Worm (Caenorhabditis elegans): ENCODE results near the gene C06A6.7.

C06A6.7 gene

DNA sequence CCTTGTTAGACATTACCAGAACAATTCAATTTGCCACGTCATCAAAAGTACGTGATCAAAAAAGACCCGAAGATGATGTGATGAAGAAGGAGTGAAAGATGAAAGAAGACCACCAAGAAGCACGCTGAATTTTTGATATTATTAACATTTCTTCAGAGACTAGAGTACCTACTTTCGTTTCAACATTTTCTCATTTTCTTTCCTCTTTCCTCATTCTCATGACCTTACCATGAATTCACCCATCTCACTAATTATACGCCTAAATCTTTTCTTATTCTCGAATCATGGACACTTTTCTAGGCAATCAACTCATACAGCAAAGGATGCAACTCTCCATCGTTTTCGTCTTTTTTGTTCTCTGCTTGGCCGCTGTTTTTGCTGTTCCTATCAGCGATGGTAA, 30.3 kb upstream of the C06A6.7 start, which contains the start of gene flp-10:
flp-10 (plus strand) TSS at position 301 of the 400 bp plus-strand sequence.
- TF ChIP-seq T26A5.8 (tag; optimal IDR thresholded peaks at IDR 0.05) (no peak), nfya-2 (GFP tag; IDR thresholded peaks at IDR 0.05) (no peak), Y95B8A.8 (GFP tag; IDR thresholded peaks at IDR 0.05) (no peak), ztf-18 (tag; optimal IDR thresholded peaks at IDR 0.05) (no peak), die-1 (tag; optimal IDR thresholded peaks at IDR 0.05) (no peak), lin-54 (GFP tag; optimal IDR thresholded peaks at IDR 0.05) (no peak), zim-3 (tag; optimal IDR thresholded peaks at IDR 0.05) (no peak), tbp1 (GFP tag; optimal IDR thresholded peaks at IDR 0.05) (no peak), chd-7 (tag; optimal IDR thresholded peaks at IDR 0.05) (no peak), repo-1 (tag; optimal IDR thresholded peaks at IDR 0.05) (no peak), nhr-27 (tag; optimal IDR thresholded peaks at IDR 0.05) (no peak), hsf-1 (GFP tag; IDR thresholded peaks at IDR 0.05) (no peak), F10E7.11 (tag; optimal IDR thresholded peaks at IDR 0.05) (no peak), B0336.3 (GFP tag; IDR thresholded peaks at IDR 0.05) (no peak), ztf-26 (tag; optimal IDR thresholded peaks at IDR 0.05) (no peak), ztf-28 (GFP tag; IDR thresholded peaks at IDR 0.05) (no peak)

DNA sequence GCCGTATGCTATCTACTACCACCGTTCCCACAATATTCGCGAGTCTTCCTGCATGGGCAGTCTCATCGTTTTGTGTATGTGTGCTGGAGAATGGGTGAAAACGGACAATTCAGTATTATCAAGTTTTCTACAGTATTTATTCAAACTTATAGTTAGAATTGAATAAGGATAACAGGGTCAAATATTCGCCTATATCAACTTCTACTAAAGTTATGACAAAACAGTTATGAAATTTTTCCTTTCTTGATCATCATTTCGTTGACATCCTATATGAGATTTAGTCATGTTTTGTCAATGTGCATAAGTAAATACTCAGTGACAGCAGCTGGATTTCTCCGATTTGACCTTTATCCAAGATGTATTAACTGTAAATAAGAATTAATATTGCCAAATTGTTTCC, 13.0 kb upstream of the C06A6.7 start:
- TF ChIP-seq nhr-80 (tag; optimal IDR thresholded peaks at IDR 0.05) = no peak
- TF ChIP-seq B0035.1 (tag; optimal IDR thresholded peaks at IDR 0.05) = no peak
- TF ChIP-seq hmg-20 (GFP tag; IDR thresholded peaks at IDR 0.05) = no peak
- TF ChIP-seq lin-54 (GFP tag; optimal IDR thresholded peaks at IDR 0.05) = no peak
- TF ChIP-seq cebp-1 (GFP tag; IDR thresholded peaks at IDR 0.05) = no peak
- no peak for TF ChIP-seq cebp-1 (tag; optimal IDR thresholded peaks at IDR 0.05)
- TF ChIP-seq ztf-26 (tag; optimal IDR thresholded peaks at IDR 0.05) = no peak
- no peak for TF ChIP-seq athp-1 (tag; optimal IDR thresholded peaks at IDR 0.05)
- no peak for TF ChIP-seq attf-5 (GFP tag; optimal IDR thresholded peaks at IDR 0.05)
- TF ChIP-seq ceh-79 (tag; optimal IDR thresholded peaks at IDR 0.05) = no peak
- no peak for TF ChIP-seq gei-17 (GFP tag; optimal IDR thresholded peaks at IDR 0.05)
- no peak for TF ChIP-seq mcd-1 (GFP tag; IDR thresholded peaks at IDR 0.05)
- no peak for TF ChIP-seq pbrm-1 (GFP tag; IDR thresholded peaks at IDR 0.05)
- TF ChIP-seq F52B5.7 (tag; optimal IDR thresholded peaks at IDR 0.05) = no peak
- TF ChIP-seq bed-2 (GFP tag; IDR thresholded peaks at IDR 0.05) = no peak
- TF ChIP-seq tbp1 (GFP tag; optimal IDR thresholded peaks at IDR 0.05) = no peak
- TF ChIP-seq mel-28 (tag; optimal IDR thresholded peaks at IDR 0.05; ENCODE audit: borderline replicate concordance) = no peak
- no peak for TF ChIP-seq C06A6.2 (GFP tag; conservative IDR thresholded peaks at IDR 0.05)
- TF ChIP-seq somi-1 (GFP tag; optimal IDR thresholded peaks at IDR 0.05) = no peak
- TF ChIP-seq nhr-120 (GFP tag; IDR thresholded peaks at IDR 0.05) = no peak
- no peak for TF ChIP-seq hsf-1 (GFP tag; IDR thresholded peaks at IDR 0.05)

- TF ChIP-seq aptf-3 (GFP tag; IDR thresholded peaks at IDR 0.05) (no peak), snpc-4 (GFP tag; optimal IDR thresholded peaks at IDR 0.05) (no peak), snpc-4 (tag; optimal IDR thresholded peaks at IDR 0.05) (no peak), ama-1 (optimal IDR thresholded peaks at IDR 0.05) (no peak), ama-1 (GFP tag; optimal IDR thresholded peaks at IDR 0.05) (no peak), Y53G8AR.9 (GFP tag; conservative IDR thresholded peaks at IDR 0.05) (no peak), F37B4.10 (GFP tag; IDR thresholded peaks at IDR 0.05) (no peak), Y79H2A.3 (GFP tag; conservative IDR thresholded peaks at IDR 0.05) (no peak), lsl-1 (GFP tag; optimal IDR thresholded peaks at IDR 0.05) (no peak), dox-1 (GFP tag; IDR thresholded peaks at IDR 0.05) (no peak), mxl-1 (tag; optimal IDR thresholded peaks at IDR 0.05) (no peak), hlh-12 (tag; optimal IDR thresholded peaks at IDR 0.05) (no peak), nhr-120 (GFP tag; IDR thresholded peaks at IDR 0.05) (no peak), T26A5.8 (tag; optimal IDR thresholded peaks at IDR 0.05) (no peak), dpff-1 (tag; optimal IDR thresholded peaks at IDR 0.05) (no peak), F55B11.4 (tag; optimal IDR thresholded peaks at IDR 0.05; ENCODE audit: borderline replicate concordance, insufficient read depth) (no peak), F49E8.2 (tag; optimal IDR thresholded peaks at IDR 0.05; ENCODE audit: insufficient read depth) (no peak)
Observed at ce11 chrIV:7850329-7850728, 12.0 kb upstream of the C06A6.7 start.
